Worm (Caenorhabditis elegans): ENCODE data around the gene F30H5.5.
A peak's percentile ranks its signal among the peaks of the same experiment; 100 is the strongest.

Gene F30H5.5

ce11 chrIII:488464-488863 lies at the start of gene F30H5.5:
F30H5.5 (plus strand) TSS chrIII:488764.
- TF ChIP-seq ztf-11 (tag; optimal IDR thresholded peaks at IDR 0.05) (no peak), unc-39 (tag; optimal IDR thresholded peaks at IDR 0.05) (no peak), mls-2 (tag; optimal IDR thresholded peaks at IDR 0.05) (no peak), lin-13 (tag; optimal IDR thresholded peaks at IDR 0.05) (no peak), nhr-28 (tag; optimal IDR thresholded peaks at IDR 0.05) (no peak), cnd-1 (tag; optimal IDR thresholded peaks at IDR 0.05) (no peak), unc-62 (GFP tag; optimal IDR thresholded peaks at IDR 0.05) (no peak), nhr-12 (tag; optimal IDR thresholded peaks at IDR 0.05) (no peak), flh-1 (GFP tag; optimal IDR thresholded peaks at IDR 0.05) (no peak), elt-3 (tag; optimal IDR thresholded peaks at IDR 0.05) (no peak), bed-3 (GFP tag; optimal IDR thresholded peaks at IDR 0.05) (no peak), mep-1 (tag; optimal IDR thresholded peaks at IDR 0.05) (no peak), sem-2 (GFP tag; optimal IDR thresholded peaks at IDR 0.05) (no peak), pha-4 (tag; optimal IDR thresholded peaks at IDR 0.05) (no peak), unc-120 (tag; optimal IDR thresholded peaks at IDR 0.05; ENCODE audit: poor library complexity, severe bottlenecking) (no peak), M03D4.4 (tag; optimal IDR thresholded peaks at IDR 0.05) (no peak), sptf-1 (tag; optimal IDR thresholded peaks at IDR 0.05) (no peak)

- TF ChIP-seq ztf-11 (tag; optimal IDR thresholded peaks at IDR 0.05), result no peak
- no peak for TF ChIP-seq ham-2 (GFP tag; optimal IDR thresholded peaks at IDR 0.05)
- no peak for TF ChIP-seq M03D4.4 (tag; optimal IDR thresholded peaks at IDR 0.05)
- no peak for TF ChIP-seq ceh-43 (GFP tag; optimal IDR thresholded peaks at IDR 0.05)
- no peak for TF ChIP-seq unc-62 (GFP tag; optimal IDR thresholded peaks at IDR 0.05)
- no peak for TF ChIP-seq sem-2 (GFP tag; optimal IDR thresholded peaks at IDR 0.05)
- TF ChIP-seq nhr-2 (tag; optimal IDR thresholded peaks at IDR 0.05), result no peak
- no peak for TF ChIP-seq elt-3 (tag; optimal IDR thresholded peaks at IDR 0.05)
- no peak for TF ChIP-seq mls-2 (tag; optimal IDR thresholded peaks at IDR 0.05)
- no peak for TF ChIP-seq snpc-4 (tag; optimal IDR thresholded peaks at IDR 0.05)
- no peak for TF ChIP-seq mep-1 (tag; optimal IDR thresholded peaks at IDR 0.05)
- TF ChIP-seq drap-1 (GFP tag; optimal IDR thresholded peaks at IDR 0.05), result no peak
- TF ChIP-seq hlh-1 (tag; optimal IDR thresholded peaks at IDR 0.05), result no peak
- TF ChIP-seq ceh-83 (GFP tag; optimal IDR thresholded peaks at IDR 0.05), result no peak
- no peak for TF ChIP-seq pha-4 (tag; optimal IDR thresholded peaks at IDR 0.05)
- no peak for TF ChIP-seq mab-5 (tag; optimal IDR thresholded peaks at IDR 0.05)
- no peak for TF ChIP-seq nhr-12 (tag; optimal IDR thresholded peaks at IDR 0.05)
- no peak for TF ChIP-seq ces-1 (GFP tag; optimal IDR thresholded peaks at IDR 0.05)
- TF ChIP-seq lin-13 (tag; optimal IDR thresholded peaks at IDR 0.05), result no peak
Measured at ce11 chrIII:439926-440325, 48.6 kb upstream of the F30H5.5 start, which contains the start of gene affl-1. affl-1 (plus strand) TSS chrIII:440226.

- TF ChIP-seq drap-1 (GFP tag; optimal IDR thresholded peaks at IDR 0.05), result no peak
- TF ChIP-seq nhr-28 (tag; optimal IDR thresholded peaks at IDR 0.05), result no peak
- no peak for TF ChIP-seq snpc-4 (tag; optimal IDR thresholded peaks at IDR 0.05)
- TF ChIP-seq mls-2 (tag; optimal IDR thresholded peaks at IDR 0.05), result no peak
- TF ChIP-seq lsy-2 (tag; optimal IDR thresholded peaks at IDR 0.05), result no peak
- TF ChIP-seq nhr-12 (tag; optimal IDR thresholded peaks at IDR 0.05), result no peak
- TF ChIP-seq elt-1 (tag; optimal IDR thresholded peaks at IDR 0.05; ENCODE audit: borderline replicate concordance, insufficient read depth), result no peak
Measured at ce11 chrIII:444101-444500, 44.5 kb upstream of the F30H5.5 start, which contains the start of gene Y55B1BR.8. Y55B1BR.8 (plus strand) TSS chrIII:444401.

DNA sequence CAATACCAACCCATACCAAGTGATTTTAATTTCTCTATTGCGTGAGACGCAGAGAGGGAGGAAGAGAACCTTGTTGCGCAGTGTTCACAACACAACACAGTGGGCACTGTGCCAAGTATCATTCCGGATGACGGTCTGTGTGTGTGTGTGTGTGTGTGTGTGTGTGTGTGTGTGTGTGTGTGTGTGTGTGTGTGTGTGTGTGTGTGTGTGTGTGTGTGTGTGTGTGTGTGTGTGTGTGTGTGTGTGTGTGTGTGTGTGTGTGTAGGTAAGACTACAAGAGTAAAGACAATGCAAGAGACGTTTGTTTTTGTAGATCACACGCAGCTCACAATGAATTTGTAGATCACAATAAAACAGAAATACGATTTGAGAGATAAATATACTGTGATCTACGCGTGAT lies 43.0 kb upstream of the F30H5.5 start:
- peak; percentile 75 for TF ChIP-seq M03D4.4 (tag; optimal IDR thresholded peaks at IDR 0.05)
- TF ChIP-seq ceh-43 (GFP tag; optimal IDR thresholded peaks at IDR 0.05), result peak; percentile 19
- TF ChIP-seq sptf-1 (tag; optimal IDR thresholded peaks at IDR 0.05), result peak; percentile 73
- TF ChIP-seq flh-1 (GFP tag; optimal IDR thresholded peaks at IDR 0.05), result peak; percentile 25
- TF ChIP-seq cnd-1 (tag; optimal IDR thresholded peaks at IDR 0.05), result peak; percentile 65
- peak; percentile 9 for TF ChIP-seq ceh-83 (GFP tag; optimal IDR thresholded peaks at IDR 0.05)
- TF ChIP-seq sem-2 (GFP tag; optimal IDR thresholded peaks at IDR 0.05), result peak; percentile 53
- TF ChIP-seq mls-2 (tag; optimal IDR thresholded peaks at IDR 0.05), result peak; percentile 58
- peak; percentile 66 for TF ChIP-seq lin-32 (GFP tag; optimal IDR thresholded peaks at IDR 0.05)
- peak; percentile 60 for TF ChIP-seq drap-1 (GFP tag; optimal IDR thresholded peaks at IDR 0.05)
- TF ChIP-seq ham-2 (GFP tag; optimal IDR thresholded peaks at IDR 0.05), result peak; percentile 15

DNA sequence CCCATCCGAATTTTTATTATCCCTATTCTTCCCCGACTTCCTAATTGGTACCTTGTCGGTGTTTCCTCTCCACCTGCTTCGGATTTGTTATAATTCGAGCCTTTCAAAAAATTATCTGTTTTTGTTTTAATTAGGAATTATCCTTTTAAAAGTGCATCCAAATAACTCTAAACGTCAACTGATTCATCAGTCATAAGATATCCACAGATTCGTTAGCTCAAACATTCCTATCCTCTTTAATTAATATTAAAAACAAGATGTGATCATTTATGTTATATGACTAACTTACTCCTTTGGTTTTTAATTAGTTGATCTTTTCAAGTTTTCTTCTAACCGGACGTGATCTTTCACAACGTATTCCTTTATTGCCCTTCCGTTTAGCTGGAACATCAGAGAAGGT lies 41.7 kb upstream of the F30H5.5 start:
- no peak for TF ChIP-seq ces-1 (GFP tag; optimal IDR thresholded peaks at IDR 0.05)
